Worm (Caenorhabditis elegans) whole organism, L2 larva: ENCODE data around the gene H40L08.3.

Experiments
- C34F6.9 ChIP-seq: fragments of 150-350 bp; optimal IDR thresholded peaks from 2 replicates; lab custom pipeline; 2014; ENCODE audit warnings: missing biosample characterization, missing genetic modification characterization
- F13H6.1 ChIP-seq: sonication (generic microtip); optimal IDR thresholded peaks from 2 replicates; lab custom pipeline; 2016; ENCODE audit warnings: missing genetic modification characterization, missing compliant biosample characterization
- R02D3.7 ChIP-seq: fragments of 150-350 bp; optimal IDR thresholded peaks from 2 replicates; lab custom pipeline; 2014; ENCODE audit warnings: missing biosample characterization, missing genetic modification characterization
- Y55F3AM.14 ChIP-seq: fragments of 200-800 bp; sonication (Bioruptor generic); optimal IDR thresholded peaks from 2 replicates; lab custom pipeline; 2018; ENCODE audit warnings: mild to moderate bottlenecking, missing genetic modification characterization, missing compliant biosample characterization
- ZK546.5 ChIP-seq: sonication (generic microtip); optimal IDR thresholded peaks from 2 replicates; lab custom pipeline; 2017; ENCODE audit warnings: missing biosample characterization, missing genetic modification characterization
- alr-1 ChIP-seq: fragments of 150-350 bp; optimal IDR thresholded peaks from 2 replicates; lab custom pipeline; 2014; ENCODE audit warnings: missing biosample characterization, missing genetic modification characterization
- aly-2 ChIP-seq: fragments of 150-350 bp; optimal IDR thresholded peaks from 2 replicates; lab custom pipeline; 2014; ENCODE audit warnings: missing biosample characterization, missing genetic modification characterization
- ama-1 ChIP-seq: fragments of 150-350 bp; optimal IDR thresholded peaks from 2 replicates; lab custom pipeline; 2018; ENCODE audit warnings: inconsistent platforms
- blmp-1 ChIP-seq: sonication (generic microtip); optimal IDR thresholded peaks from 2 replicates; lab custom pipeline; 2017; ENCODE audit warnings: missing genetic modification characterization, mild to moderate bottlenecking, missing compliant biosample characterization, antibody characterized with exemption, moderate library complexity; ENCODE audit not compliant: insufficient read depth
- ceh-16 ChIP-seq: fragments of 150-350 bp; optimal IDR thresholded peaks from 2 replicates; lab custom pipeline; 2014; ENCODE audit warnings: missing biosample characterization, missing genetic modification characterization
- ceh-82 ChIP-seq: fragments of 150-350 bp; optimal IDR thresholded peaks from 2 replicates; lab custom pipeline; 2014; ENCODE audit warnings: missing biosample characterization, missing genetic modification characterization
- crh-2 ChIP-seq: sonication (generic microtip); optimal IDR thresholded peaks from 2 replicates; lab custom pipeline; 2017; ENCODE audit warnings: missing biosample characterization, missing genetic modification characterization
- dmd-4 ChIP-seq: sonication (generic microtip); optimal IDR thresholded peaks from 2 replicates; lab custom pipeline; 2017; ENCODE audit warnings: missing biosample characterization, missing genetic modification characterization
- egl-27 ChIP-seq: sonication (generic microtip); optimal IDR thresholded peaks from 3 replicates; lab custom pipeline; 2017; ENCODE audit warnings: missing biosample characterization, missing genetic modification reagents, missing genetic modification characterization
- elt-1 ChIP-seq: fragments of 150-350 bp; optimal IDR thresholded peaks from 2 replicates; lab custom pipeline; 2014; ENCODE audit warnings: missing biosample characterization, missing genetic modification characterization
- elt-3 ChIP-seq: sonication (generic microtip); optimal IDR thresholded peaks from 2 replicates; lab custom pipeline; 2017; ENCODE audit warnings: missing biosample characterization, missing genetic modification characterization
- fos-1 ChIP-seq: fragments of 150-350 bp; optimal IDR thresholded peaks from 2 replicates; lab custom pipeline; 2014; ENCODE audit warnings: missing biosample characterization, missing genetic modification characterization
- gmeb-1 ChIP-seq: fragments of 150-350 bp; optimal IDR thresholded peaks from 2 replicates; lab custom pipeline; 2014; ENCODE audit warnings: missing biosample characterization, missing genetic modification characterization
- lin-11 ChIP-seq: fragments of 150-350 bp; sonication (generic microtip); optimal IDR thresholded peaks from 2 replicates; lab custom pipeline; 2014; ENCODE audit warnings: missing biosample characterization, missing genetic modification characterization, inconsistent platforms, mixed read lengths
- lin-13 ChIP-seq: fragments of 150-350 bp; optimal IDR thresholded peaks from 2 replicates; lab custom pipeline; 2014; ENCODE audit warnings: missing biosample characterization, missing genetic modification reagents, missing genetic modification characterization
- lin-39 ChIP-seq: fragments of 150-350 bp; optimal IDR thresholded peaks from 2 replicates; lab custom pipeline; 2014; ENCODE audit warnings: missing biosample characterization, missing genetic modification reagents, missing genetic modification characterization
- lsy-2 ChIP-seq, 2 experiments: fragments of 150-350 bp in 1 of 2; sonication (generic microtip) in 1 of 2; optimal IDR thresholded peaks; 2 replicates each; lab custom pipeline; 2014 to 2017; ENCODE audit warnings: missing biosample characterization in 2 of 2, missing genetic modification characterization in 2 of 2
- mab-5 ChIP-seq: fragments of 150-350 bp; optimal IDR thresholded peaks from 2 replicates; lab custom pipeline; 2014; ENCODE audit warnings: missing biosample characterization, missing genetic modification characterization
- mbf-1 ChIP-seq: sonication (generic microtip); optimal IDR thresholded peaks from 2 replicates; lab custom pipeline; 2017; ENCODE audit warnings: missing biosample characterization, missing genetic modification characterization
- mdl-1 ChIP-seq, 2 experiments: fragments of 150-350 bp in 1 of 2; sonication (generic microtip) in 1 of 2; optimal IDR thresholded peaks; 2 replicates each; lab custom pipeline; 2017; ENCODE audit warnings: missing biosample characterization in 2 of 2, missing genetic modification characterization in 2 of 2
- nhr-10 ChIP-seq: sonication (generic microtip); optimal IDR thresholded peaks from 2 replicates; lab custom pipeline; 2017; ENCODE audit warnings: missing biosample characterization, missing genetic modification characterization
- nhr-11 ChIP-seq: fragments of 150-350 bp; optimal IDR thresholded peaks from 2 replicates; lab custom pipeline; 2014; ENCODE audit warnings: missing biosample characterization, missing genetic modification characterization
- nhr-12 ChIP-seq: fragments of 150-350 bp; optimal IDR thresholded peaks from 2 replicates; lab custom pipeline; 2014; ENCODE audit warnings: missing biosample characterization, missing genetic modification characterization
- nhr-129 ChIP-seq: fragments of 150-350 bp; optimal IDR thresholded peaks from 2 replicates; lab custom pipeline; 2014; ENCODE audit warnings: missing biosample characterization, missing genetic modification characterization
- nhr-21 ChIP-seq: fragments of 150-350 bp; optimal IDR thresholded peaks from 2 replicates; lab custom pipeline; 2014; ENCODE audit warnings: missing biosample characterization, missing genetic modification characterization
- nhr-23 ChIP-seq: fragments of 150-350 bp; optimal IDR thresholded peaks from 2 replicates; lab custom pipeline; 2014; ENCODE audit warnings: missing biosample characterization, missing genetic modification reagents, missing genetic modification characterization
- nhr-237 ChIP-seq: fragments of 150-350 bp; optimal IDR thresholded peaks from 2 replicates; lab custom pipeline; 2014; ENCODE audit warnings: missing biosample characterization, missing genetic modification characterization
- nhr-25 ChIP-seq: fragments of 150-350 bp; sonication (generic microtip); optimal IDR thresholded peaks from 3 replicates; lab custom pipeline; 2014; ENCODE audit warnings: missing biosample characterization, missing genetic modification characterization
- nhr-6 ChIP-seq: fragments of 150-350 bp; optimal IDR thresholded peaks from 2 replicates; lab custom pipeline; 2014; ENCODE audit warnings: missing biosample characterization, missing genetic modification characterization
- nhr-77 ChIP-seq: fragments of 150-350 bp; optimal IDR thresholded peaks from 2 replicates; lab custom pipeline; 2014; ENCODE audit warnings: missing biosample characterization, missing genetic modification characterization
- peb-1 ChIP-seq: fragments of 150-350 bp; optimal IDR thresholded peaks from 2 replicates; lab custom pipeline; 2014; ENCODE audit warnings: missing biosample characterization, missing genetic modification characterization
- sem-4 ChIP-seq: fragments of 150-350 bp; optimal IDR thresholded peaks from 2 replicates; lab custom pipeline; 2014; ENCODE audit warnings: missing biosample characterization, missing genetic modification reagents, missing genetic modification characterization
- skn-1 ChIP-seq: sonication (generic microtip); optimal IDR thresholded peaks from 2 replicates; lab custom pipeline; 2017; ENCODE audit warnings: missing biosample characterization, missing genetic modification characterization
- sma-3 ChIP-seq: sonication (generic microtip); optimal IDR thresholded peaks from 2 replicates; lab custom pipeline; 2016; ENCODE audit warnings: missing genetic modification reagents, missing genetic modification characterization, missing compliant biosample characterization
- sma-9 ChIP-seq, 2 experiments: fragments of 150-350 bp in 1 of 2; sonication (generic microtip) in 1 of 2; optimal IDR thresholded peaks; 2 replicates each; lab custom pipeline; 2014 to 2016; ENCODE audit warnings: missing genetic modification characterization in 2 of 2, mild to moderate bottlenecking in 1 of 2, missing biosample characterization in 1 of 2, missing compliant biosample characterization in 1 of 2, missing genetic modification reagents in 1 of 2, moderate library complexity in 1 of 2
- snpc-4 ChIP-seq: fragments of 150-350 bp; optimal IDR thresholded peaks from 2 replicates; lab custom pipeline; 2014; ENCODE audit warnings: missing biosample characterization, missing genetic modification characterization
- unc-39 ChIP-seq: fragments of 150-350 bp; optimal IDR thresholded peaks from 2 replicates; lab custom pipeline; 2014; ENCODE audit warnings: missing biosample characterization, missing genetic modification characterization
- unc-55 ChIP-seq: fragments of 150-350 bp; sonication (generic microtip); optimal IDR thresholded peaks from 3 replicates; lab custom pipeline; 2014; ENCODE audit warnings: missing biosample characterization, missing genetic modification reagents, missing genetic modification characterization
- unc-62 ChIP-seq: fragments of 150-350 bp; optimal IDR thresholded peaks from 2 replicates; lab custom pipeline; 2014; ENCODE audit warnings: missing biosample characterization, missing genetic modification reagents, missing genetic modification characterization
- zag-1 ChIP-seq: fragments of 150-350 bp; optimal IDR thresholded peaks from 2 replicates; lab custom pipeline; 2014; ENCODE audit warnings: missing biosample characterization, missing genetic modification characterization
- ztf-1 ChIP-seq: fragments of 200-800 bp; sonication (Bioruptor generic); conservative IDR thresholded peaks from 2 replicates; pipeline ENCODE4 v1.3.6; 2022; ENCODE audit warnings: missing genetic modification characterization, missing compliant biosample characterization
- ztf-11 ChIP-seq: sonication (generic microtip); optimal IDR thresholded peaks from 2 replicates; lab custom pipeline; 2017; ENCODE audit warnings: missing biosample characterization, missing genetic modification characterization
- ztf-4 ChIP-seq: fragments of 150-350 bp; optimal IDR thresholded peaks from 2 replicates; lab custom pipeline; 2014; ENCODE audit warnings: missing biosample characterization, missing genetic modification characterization

The H40L08.3 gene

ce11 chrX:15078276-15078675 is 2.4 kb upstream of the H40L08.3 start:
- TF ChIP-seq nhr-10 (no peak), ztf-1 (GFP tag; lab: Robert Waterston, UW) (no peak), C34F6.9 (tag; lab: Kevin White, UChicago) (no peak), sem-4 (no peak), lsy-2 (tag; optimal IDR thresholded peaks at IDR 0.05; lab: Kevin White, UChicago) (no peak), alr-1 (no peak), egl-27 (tag; lab: Kevin White, UChicago) (no peak), crh-2 (tag; lab: Kevin White, UChicago) (no peak), nhr-11 (tag; lab: Kevin White, UChicago) (no peak)

ce11 chrX:15077597-15078261 is 1.8 kb upstream of the H40L08.3 start, which contains the start of the genes H40L08.8, H40L08.2 and H40L08.7:
Gene H40L08.8 (minus strand): TSS chrX:15077633.
Gene H40L08.2 (minus strand): TSS chrX:15077744.
Gene H40L08.7 (minus strand): TSS chrX:15077744.
- TF ChIP-seq unc-39 (tag; lab: Kevin White, UChicago) = no peak
- no peak for TF ChIP-seq R02D3.7 (tag; lab: Kevin White, UChicago)
- peak; percentile 57 for TF ChIP-seq sma-3
- TF ChIP-seq nhr-25 (tag; lab: Kevin White, UChicago) = peak; percentile 79
- TF ChIP-seq peb-1 (tag; lab: Kevin White, UChicago) = no peak
- TF ChIP-seq F13H6.1 (tag; lab: Kevin White, UChicago) = peak; percentile 1
- TF ChIP-seq mbf-1 (tag; lab: Kevin White, UChicago) = no peak
- TF ChIP-seq lin-39 = no peak
- no peak for TF ChIP-seq mdl-1 (tag; optimal IDR thresholded peaks at IDR 0.05; lab: Kevin White, UChicago)
- TF ChIP-seq nhr-129 (tag; lab: Kevin White, UChicago) = peak; percentile 19
- no peak for TF ChIP-seq ztf-11
- no peak for TF ChIP-seq egl-27 (tag; lab: Kevin White, UChicago)
- TF ChIP-seq zag-1 = no peak
- TF ChIP-seq ceh-16 (tag; lab: Kevin White, UChicago) = peak; percentile 48
- TF ChIP-seq sem-4 = no peak
- TF ChIP-seq blmp-1 (tag; lab: Kevin White, UChicago) = peak; percentile 67
- no peak for TF ChIP-seq ztf-4 (tag; lab: Kevin White, UChicago)
- TF ChIP-seq crh-2 (tag; lab: Kevin White, UChicago) = no peak
- TF ChIP-seq ZK546.5 = no peak
- TF ChIP-seq nhr-11 (tag; lab: Kevin White, UChicago) = no peak
- TF ChIP-seq nhr-237 = no peak
- no peak for TF ChIP-seq elt-3 (tag; lab: Kevin White, UChicago)
- no peak for TF ChIP-seq lin-11 (tag; lab: Kevin White, UChicago)
- no peak for TF ChIP-seq nhr-10
- no peak for TF ChIP-seq nhr-23 (tag; lab: Kevin White, UChicago)
- TF ChIP-seq lin-13 (GFP tag; lab: Kevin White, UChicago) = no peak
- peak; percentile 81 for TF ChIP-seq sma-9 (GFP tag; optimal IDR thresholded peaks at IDR 0.05; lab: Kevin White, UChicago)
- TF ChIP-seq sma-9 (tag; optimal IDR thresholded peaks at IDR 0.05; lab: Kevin White, UChicago) = no peak
- TF ChIP-seq gmeb-1 (tag; lab: Kevin White, UChicago) = peak; percentile 5
- no peak for TF ChIP-seq aly-2 (tag; lab: Kevin White, UChicago)
- TF ChIP-seq lsy-2 (tag; optimal IDR thresholded peaks at IDR 0.05; lab: Kevin White, UChicago) = peak in 1 of 2 experiments; percentile 4
- no peak for TF ChIP-seq nhr-6 (tag; lab: Kevin White, UChicago)
- no peak for TF ChIP-seq nhr-77 (tag; lab: Kevin White, UChicago)
- TF ChIP-seq nhr-21 (tag; lab: Kevin White, UChicago) = peak; percentile 54
- no peak for TF ChIP-seq nhr-12 (tag; lab: Kevin White, UChicago)
- no peak for TF ChIP-seq alr-1
- TF ChIP-seq dmd-4 (tag; lab: Kevin White, UChicago) = no peak
- TF ChIP-seq snpc-4 (tag; lab: Kevin White, UChicago) = no peak
- TF ChIP-seq elt-1 (tag; lab: Kevin White, UChicago) = no peak
- TF ChIP-seq ama-1 (lab: Kevin White, UChicago) = peak; percentile 90
- TF ChIP-seq ztf-1 (GFP tag; lab: Robert Waterston, UW) = no peak
- no peak for TF ChIP-seq fos-1 (tag; lab: Kevin White, UChicago)
- TF ChIP-seq unc-62 (GFP tag; lab: Kevin White, UChicago) = no peak
- TF ChIP-seq mab-5 (tag; lab: Kevin White, UChicago) = no peak
- no peak for TF ChIP-seq unc-55 (GFP tag; lab: Kevin White, UChicago)
- no peak for TF ChIP-seq C34F6.9 (tag; lab: Kevin White, UChicago)
- TF ChIP-seq skn-1 (tag; lab: Kevin White, UChicago) = no peak
- no peak for TF ChIP-seq Y55F3AM.14 (GFP tag; lab: Kevin White, UChicago)
- TF ChIP-seq ceh-82 (tag; lab: Kevin White, UChicago) = no peak
